Fruit fly (Drosophila melanogaster) whole organism, wandering third instar larva: ENCODE measurements around the gene CG10222.

Experiments
- Abd-B ChIP-seq: fragments of >200 bp; optimal IDR thresholded peaks from 2 replicates; lab custom pipeline; 2017; ENCODE audit warnings: missing biosample characterization, missing genetic modification characterization
- CG32264 ChIP-seq: fragments of 200-800 bp; sonication (Bioruptor generic); optimal IDR thresholded peaks from 2 replicates; lab custom pipeline; 2016; ENCODE audit warnings: missing biosample characterization, missing genetic modification characterization
- CrebA ChIP-seq: fragments of 200-800 bp; sonication (Bioruptor generic); optimal IDR thresholded peaks from 2 replicates; lab custom pipeline; 2016; ENCODE audit warnings: missing biosample characterization, mild to moderate bottlenecking, missing genetic modification characterization, borderline replicate concordance
- Jra ChIP-seq: sonication (Bioruptor generic); optimal IDR thresholded peaks from 2 replicates; lab custom pipeline; 2016; ENCODE audit warnings: missing biosample characterization, missing genetic modification characterization
- br ChIP-seq: fragments of 200-800 bp; sonication (Bioruptor generic); optimal IDR thresholded peaks from 2 replicates; lab custom pipeline; 2016; ENCODE audit warnings: missing biosample characterization, missing genetic modification characterization
- fru ChIP-seq: fragments of 200-800 bp; sonication (Bioruptor generic); optimal IDR thresholded peaks from 3 replicates; lab custom pipeline; 2016; ENCODE audit warnings: missing biosample characterization, mild to moderate bottlenecking, missing genetic modification characterization
- h ChIP-seq: fragments of 200-800 bp; sonication (Bioruptor generic); optimal IDR thresholded peaks from 3 replicates; lab custom pipeline; 2016; ENCODE audit warnings: missing biosample characterization, mild to moderate bottlenecking, missing genetic modification characterization
- jim ChIP-seq: fragments of 175-275, 200-325 bp; sonication (Bioruptor generic); optimal IDR thresholded peaks from 2 replicates; lab custom pipeline; 2016; ENCODE audit warnings: missing biosample characterization, mild to moderate bottlenecking, missing genetic modification characterization
- sage ChIP-seq: fragments of 200-800 bp; sonication (Bioruptor generic); optimal IDR thresholded peaks from 2 replicates; lab custom pipeline; 2016; ENCODE audit warnings: missing biosample characterization, mild to moderate bottlenecking, missing genetic modification characterization
- sv ChIP-seq: fragments of 200-800 bp; sonication (Bioruptor generic); optimal IDR thresholded peaks from 3 replicates; lab custom pipeline; 2016; ENCODE audit warnings: missing biosample characterization, missing genetic modification characterization
- woc ChIP-seq: sonication (Bioruptor generic); optimal IDR thresholded peaks from 2 replicates; lab custom pipeline; 2016; ENCODE audit warnings: missing biosample characterization, mild to moderate bottlenecking, missing genetic modification characterization

- TF ChIP-seq fru (GFP tag; lab: Kevin White, UChicago) (no peak), Abd-B (GFP tag; lab: Kevin White, UChicago) (no peak), jim (GFP tag; lab: Kevin White, UChicago) (no peak), Jra (GFP tag; lab: Kevin White, UChicago) (no peak), CrebA (no peak), sage (no peak), CG32264 (GFP tag; lab: Kevin White, UChicago) (no peak), h (GFP tag; lab: Kevin White, UChicago) (no peak), br (GFP tag; lab: Kevin White, UChicago) (no peak), woc (no peak), sv (no peak)
Measured at dm6 chr3L:13425571-13425970, 13.3 kb upstream of the CG10222 start, which contains the start of gene CG14106.
